Worm (Caenorhabditis elegans) whole organism, L1 larva: ENCODE measurements around the gene rsu-1.
"Not testable (repeated sequence)": the region's sequence is repeated elsewhere in the genome, so short reads cannot be mapped to it uniquely, and the experiment has no call there.

ENCODE experiments used
- C04F5.9 ChIP-seq: sonication (generic microtip); optimal IDR thresholded peaks from 2 replicates; lab custom pipeline; 2016; ENCODE audit warnings: missing genetic modification characterization, missing compliant biosample characterization
- C16A3.4 ChIP-seq: fragments of 150-350 bp; optimal IDR thresholded peaks from 2 replicates; lab custom pipeline; 2014; ENCODE audit warnings: missing biosample characterization, missing genetic modification characterization
- F16B12.6 ChIP-seq: fragments of 150-350 bp; optimal IDR thresholded peaks from 2 replicates; lab custom pipeline; 2014; ENCODE audit warnings: missing biosample characterization, missing genetic modification characterization
- alr-1 ChIP-seq: fragments of 200-800 bp; sonication (Bioruptor generic); optimal IDR thresholded peaks from 2 replicates; lab custom pipeline; 2018; ENCODE audit warnings: borderline replicate concordance, mild to moderate bottlenecking, missing genetic modification characterization, missing compliant biosample characterization
- ama-1 ChIP-seq: fragments of 150-350 bp; optimal IDR thresholded peaks from 2 replicates; lab custom pipeline; 2014
- ceh-63 ChIP-seq: fragments of 200-800 bp; sonication (Bioruptor generic); optimal IDR thresholded peaks from 2 replicates; lab custom pipeline; 2018; ENCODE audit warnings: mild to moderate bottlenecking, missing genetic modification characterization, missing compliant biosample characterization
- ceh-8 ChIP-seq: fragments of 200-800 bp; sonication (Bioruptor generic); optimal IDR thresholded peaks from 2 replicates; lab custom pipeline; 2018; ENCODE audit warnings: mild to moderate bottlenecking, missing genetic modification characterization, moderate library complexity, missing compliant biosample characterization
- ces-1 ChIP-seq: fragments of 150-350 bp; optimal IDR thresholded peaks from 2 replicates; lab custom pipeline; 2014; ENCODE audit warnings: missing biosample characterization, missing genetic modification reagents, missing genetic modification characterization
- dsc-1 ChIP-seq: sonication (generic microtip); optimal IDR thresholded peaks from 2 replicates; lab custom pipeline; 2016; ENCODE audit warnings: mild to moderate bottlenecking, missing genetic modification characterization, missing compliant biosample characterization
- efl-1 ChIP-seq, 4 experiments: fragments of 150-350 bp; optimal IDR thresholded peaks in 3 of 4; peaks in 1 of 4; 1 replicate in 1 of 4; 2 replicates in 3 of 4; lab custom pipeline; 2014; ENCODE audit warnings: missing biosample characterization in 2 of 4, missing genetic modification characterization in 2 of 4, missing genetic modification reagents in 2 of 4
- fkh-4 ChIP-seq: sonication (generic microtip); optimal IDR thresholded peaks from 2 replicates; lab custom pipeline; 2016; ENCODE audit warnings: missing compliant biosample characterization, missing genetic modification characterization, borderline replicate concordance
- hpl-2 ChIP-seq: fragments of 150-350 bp; optimal IDR thresholded peaks from 2 replicates; lab custom pipeline; 2014; ENCODE audit warnings: missing biosample characterization, missing genetic modification reagents, missing genetic modification characterization
- irx-1 ChIP-seq: sonication (generic microtip); optimal IDR thresholded peaks from 2 replicates; lab custom pipeline; 2016; ENCODE audit warnings: missing genetic modification characterization, missing compliant biosample characterization
- isw-1 ChIP-seq: fragments of 200-800 bp; sonication (Bioruptor generic); IDR thresholded peaks from 2 replicates; pipeline ENCODE4 v1.3.6; 2022; ENCODE audit warnings: missing genetic modification characterization, missing compliant biosample characterization
- jun-1 ChIP-seq: fragments of 150-350 bp; optimal IDR thresholded peaks from 2 replicates; lab custom pipeline; 2014; ENCODE audit warnings: missing biosample characterization, missing genetic modification reagents, missing genetic modification characterization
- lin-13 ChIP-seq: fragments of 150-350 bp; optimal IDR thresholded peaks from 2 replicates; lab custom pipeline; 2014; ENCODE audit warnings: missing biosample characterization, missing genetic modification reagents, missing genetic modification characterization
- lin-35 ChIP-seq, 2 experiments: fragments of 150-350 bp; optimal IDR thresholded peaks; 2 replicates each; lab custom pipeline; 2014; ENCODE audit warnings: missing biosample characterization in 2 of 2, missing genetic modification characterization in 2 of 2, missing genetic modification reagents in 2 of 2
- lir-3 ChIP-seq: sonication (generic microtip); optimal IDR thresholded peaks from 2 replicates; lab custom pipeline; 2016; ENCODE audit warnings: mild to moderate bottlenecking, missing genetic modification characterization, moderate library complexity, missing compliant biosample characterization; ENCODE audit not compliant: poor library complexity
- lsy-2 ChIP-seq, 2 experiments: fragments of 150-350 bp; optimal IDR thresholded peaks; 2 replicates each; lab custom pipeline; 2014; ENCODE audit warnings: missing biosample characterization in 2 of 2, missing genetic modification characterization in 2 of 2
- mef-2 ChIP-seq: fragments of 150-350 bp; optimal IDR thresholded peaks from 2 replicates; lab custom pipeline; 2014; ENCODE audit warnings: missing biosample characterization, missing genetic modification characterization
- mep-1 ChIP-seq: fragments of 150-350 bp; optimal IDR thresholded peaks from 2 replicates; lab custom pipeline; 2014; ENCODE audit warnings: missing biosample characterization, missing genetic modification characterization
- nhr-11 ChIP-seq: fragments of 150-350 bp; optimal IDR thresholded peaks from 2 replicates; lab custom pipeline; 2014; ENCODE audit warnings: missing biosample characterization, missing genetic modification characterization
- nhr-12 ChIP-seq: sonication (generic microtip); optimal IDR thresholded peaks from 2 replicates; lab custom pipeline; 2017; ENCODE audit warnings: missing biosample characterization, missing genetic modification characterization
- nhr-20 ChIP-seq: sonication (generic microtip); optimal IDR thresholded peaks from 2 replicates; lab custom pipeline; 2016; ENCODE audit warnings: mild to moderate bottlenecking, missing genetic modification characterization, missing compliant biosample characterization
- nhr-28 ChIP-seq: fragments of 150-350 bp; optimal IDR thresholded peaks from 2 replicates; lab custom pipeline; 2014; ENCODE audit warnings: missing biosample characterization, missing genetic modification characterization
- nhr-47 ChIP-seq: sonication (generic microtip); optimal IDR thresholded peaks from 2 replicates; lab custom pipeline; 2016; ENCODE audit warnings: mild to moderate bottlenecking, missing genetic modification characterization, moderate library complexity, missing compliant biosample characterization
- nhr-76 ChIP-seq: sonication (generic microtip); optimal IDR thresholded peaks from 2 replicates; lab custom pipeline; 2017; ENCODE audit warnings: missing biosample characterization, missing genetic modification characterization
- pag-3 ChIP-seq: sonication (generic microtip); optimal IDR thresholded peaks from 2 replicates; lab custom pipeline; 2017; ENCODE audit warnings: missing genetic modification characterization, mild to moderate bottlenecking, missing compliant biosample characterization, antibody characterized with exemption, borderline replicate concordance; ENCODE audit not compliant: insufficient read depth
- pax-3 ChIP-seq: fragments of 200-800 bp; sonication (Bioruptor generic); optimal IDR thresholded peaks from 2 replicates; lab custom pipeline; 2018; ENCODE audit warnings: mild to moderate bottlenecking, missing genetic modification characterization, moderate library complexity, missing compliant biosample characterization
- rnt-1 ChIP-seq: sonication (generic microtip); optimal IDR thresholded peaks from 2 replicates; lab custom pipeline; 2016; ENCODE audit warnings: mild to moderate bottlenecking, missing genetic modification characterization, moderate library complexity, missing compliant biosample characterization
- snu-23 ChIP-seq: sonication (generic microtip); optimal IDR thresholded peaks from 2 replicates; lab custom pipeline; 2016; ENCODE audit warnings: missing genetic modification characterization, missing compliant biosample characterization
- sox-4 ChIP-seq: sonication (generic microtip); optimal IDR thresholded peaks from 2 replicates; lab custom pipeline; 2016; ENCODE audit warnings: missing genetic modification characterization, missing compliant biosample characterization
- sptf-1 ChIP-seq: fragments of 150-350 bp; optimal IDR thresholded peaks from 2 replicates; lab custom pipeline; 2014; ENCODE audit warnings: missing biosample characterization, missing genetic modification characterization
- tbx-2 ChIP-seq: sonication (generic microtip); optimal IDR thresholded peaks from 2 replicates; lab custom pipeline; 2016; ENCODE audit warnings: missing genetic modification characterization, missing compliant biosample characterization
- tlp-1 ChIP-seq: fragments of 150-350 bp; optimal IDR thresholded peaks from 2 replicates; lab custom pipeline; 2014; ENCODE audit warnings: missing biosample characterization, missing genetic modification characterization
- unc-130 ChIP-seq: fragments of 150-350 bp; optimal IDR thresholded peaks from 2 replicates; lab custom pipeline; 2017; ENCODE audit warnings: missing biosample characterization, missing genetic modification characterization, inconsistent platforms
- unc-98 ChIP-seq: fragments of 200-800 bp; sonication (Bioruptor generic); IDR thresholded peaks from 2 replicates; pipeline ENCODE4 v1.3.6; 2022; ENCODE audit warnings: missing genetic modification characterization, missing compliant biosample characterization
- xbp-1 ChIP-seq: sonication (generic microtip); optimal IDR thresholded peaks from 2 replicates; lab custom pipeline; 2016; ENCODE audit warnings: missing genetic modification characterization, missing compliant biosample characterization
- zag-1 ChIP-seq: fragments of 150-350 bp; optimal IDR thresholded peaks from 2 replicates; lab custom pipeline; 2014; ENCODE audit warnings: missing biosample characterization, missing genetic modification characterization
- zip-4 ChIP-seq: fragments of 200-800 bp; sonication (Bioruptor generic); optimal IDR thresholded peaks from 2 replicates; lab custom pipeline; 2018; ENCODE audit warnings: mild to moderate bottlenecking, missing genetic modification characterization, moderate library complexity, missing compliant biosample characterization
- ztf-11 ChIP-seq, 2 experiments: sonication (generic microtip); optimal IDR thresholded peaks; 2 replicates each; lab custom pipeline; 2016 to 2017; ENCODE audit warnings: missing genetic modification characterization in 2 of 2, missing biosample characterization in 1 of 2, missing compliant biosample characterization in 1 of 2
- ztf-4 ChIP-seq: fragments of 150-350 bp; optimal IDR thresholded peaks from 2 replicates; lab custom pipeline; 2014; ENCODE audit warnings: missing biosample characterization, missing genetic modification characterization

rsu-1 gene

DNA sequence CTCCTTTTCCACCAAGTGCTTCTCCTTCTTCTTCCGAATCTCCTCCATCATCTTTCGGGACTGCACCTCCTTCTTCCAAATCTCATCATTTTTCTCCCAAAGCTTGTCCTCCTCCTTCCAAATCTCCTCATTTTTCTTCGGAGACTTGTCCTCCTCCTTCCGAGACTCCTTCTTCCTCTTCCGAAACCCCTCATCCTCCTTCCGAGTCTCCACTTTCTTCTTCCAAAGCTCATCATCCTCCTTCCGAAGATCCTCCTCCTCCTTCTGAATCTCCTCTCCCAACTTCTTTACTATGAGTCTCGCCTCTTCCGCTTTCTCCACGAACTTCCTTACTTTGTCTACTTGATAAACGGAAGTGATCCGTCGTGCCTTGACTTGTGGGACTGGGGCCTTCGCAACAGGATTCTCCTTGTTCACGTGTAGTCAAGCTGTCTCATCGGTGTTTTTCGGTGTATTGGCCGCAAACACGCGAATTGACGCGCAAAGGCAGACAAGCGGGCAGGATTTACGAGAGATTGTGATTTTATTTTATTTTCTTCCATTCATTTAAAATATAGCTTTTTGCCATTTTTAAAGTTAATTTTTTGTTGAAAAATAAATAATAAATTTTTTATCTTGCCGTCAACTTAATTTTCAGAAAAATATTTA is 19.1 kb upstream of the rsu-1 start, which contains the start of the genes K01A11.3 and C34C12.12:
TSS of gene K01A11.3 (minus strand) at position 51 of the 648 bp plus-strand sequence.
TSS of gene C34C12.12 (plus strand) at position 632 of the 648 bp plus-strand sequence.
- TF ChIP-seq C04F5.9 (tag; lab: Kevin White, UChicago) (no peak), ztf-11 (tag; optimal IDR thresholded peaks at IDR 0.05; lab: Kevin White, UChicago) (no peak), pax-3 (tag; lab: Kevin White, UChicago) (no peak), fkh-4 (tag; lab: Kevin White, UChicago) (no peak), irx-1 (tag; lab: Kevin White, UChicago) (no peak), lsy-2 (tag; optimal IDR thresholded peaks at IDR 0.05; lab: Kevin White, UChicago) (peak in 1 of 2 experiments; percentile 26), efl-1 (optimal IDR thresholded peaks at IDR 0.05; lab: Kevin White, UChicago) (peak in 1 of 2 experiments; percentile 22), efl-1 (GFP tag; optimal IDR thresholded peaks at IDR 0.05 in 1 of 2; lab: Kevin White, UChicago) (peak in 1 of 2 experiments; percentile 9), dsc-1 (tag; lab: Kevin White, UChicago) (no peak), nhr-12 (tag; lab: Kevin White, UChicago) (no peak), jun-1 (tag; lab: Kevin White, UChicago) (no peak), ceh-8 (GFP tag; lab: Kevin White, UChicago) (no peak), ceh-63 (no peak), mef-2 (tag; lab: Kevin White, UChicago) (no peak), F16B12.6 (peak; percentile 65), nhr-11 (no peak)
- TF ChIP-seq, all 84 proteins: peak for 3

DNA sequence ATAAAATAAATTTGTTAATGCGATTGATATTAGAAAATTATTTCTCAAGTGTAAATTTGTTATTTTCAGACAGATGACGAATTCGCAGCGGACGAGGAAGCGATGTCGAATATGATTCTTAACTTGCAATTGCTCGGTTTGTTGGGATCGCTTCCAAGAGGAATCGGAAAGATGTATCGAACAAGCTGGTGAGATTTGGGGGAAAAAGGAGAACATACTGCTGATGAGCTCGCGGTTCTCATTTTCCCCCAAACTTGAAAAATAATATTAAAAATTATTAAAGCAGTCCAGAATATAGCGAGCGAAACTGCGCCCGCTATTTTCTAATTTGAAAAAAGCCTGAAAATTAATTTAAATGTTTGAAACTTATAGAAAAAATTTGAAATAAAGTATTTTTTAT is 18.3 kb upstream of the rsu-1 start, which contains the start of gene C34C12.2:
TSS of gene C34C12.2 (plus strand) at position 301 of the 400 bp plus-strand sequence.
- TF ChIP-seq efl-1 (optimal IDR thresholded peaks at IDR 0.05; lab: Kevin White, UChicago); efl-1 (GFP tag; optimal IDR thresholded peaks at IDR 0.05 in 1 of 2; lab: Kevin White, UChicago); lir-3 (tag; lab: Kevin White, UChicago); irx-1 (tag; lab: Kevin White, UChicago): not testable (repeated sequence)

DNA sequence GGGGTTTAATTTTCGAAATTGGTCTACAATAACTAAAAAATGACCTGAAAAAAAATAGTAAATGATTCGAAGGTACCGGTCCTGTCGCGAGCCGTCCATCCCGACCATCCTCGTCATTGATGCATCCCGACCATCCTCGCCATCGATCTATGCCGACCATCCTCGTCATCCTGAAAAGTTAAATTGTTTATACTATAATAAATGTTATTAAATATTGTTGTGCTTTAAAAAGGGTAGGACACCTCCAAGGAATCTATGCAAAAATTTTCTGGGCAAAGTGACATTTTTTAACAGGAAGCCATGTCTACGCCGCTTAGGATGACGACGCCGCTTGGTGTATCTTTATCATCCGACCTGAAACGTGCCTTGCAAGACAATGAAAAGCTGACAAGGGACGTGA is 17.8 kb upstream of the rsu-1 start, which contains the start of gene C34C12.1:
TSS of gene C34C12.1 (plus strand) at position 301 of the 400 bp plus-strand sequence.
- TF ChIP-seq tlp-1 (tag; lab: Kevin White, UChicago); zag-1; snu-23: not testable (repeated sequence)

DNA sequence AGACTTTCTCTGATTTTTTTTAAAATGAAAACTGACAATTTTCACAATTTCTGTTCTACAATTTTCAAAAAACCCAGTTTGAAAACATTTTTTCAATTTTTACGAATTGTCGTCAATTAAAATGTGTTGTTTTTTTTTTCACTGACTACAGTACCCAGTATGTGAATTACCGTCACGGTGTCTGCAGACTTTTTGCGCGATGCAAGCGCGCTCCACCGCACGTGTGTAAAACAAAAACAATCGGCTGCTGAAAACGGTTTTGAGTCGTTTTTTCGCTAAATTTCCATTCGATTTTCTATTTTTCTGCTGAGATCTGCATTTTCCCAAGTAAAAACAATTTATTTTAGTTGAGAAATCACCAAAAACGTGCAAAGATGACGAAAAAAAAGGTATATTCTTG is 15.6 kb upstream of the rsu-1 start:
- TF ChIP-seq lir-3 (tag; lab: Kevin White, UChicago) (peak; percentile 89), xbp-1 (peak; percentile 99), sptf-1 (no peak), mep-1 (tag; lab: Kevin White, UChicago) (peak; percentile 98), mef-2 (tag; lab: Kevin White, UChicago) (peak; percentile 86), lin-13 (GFP tag; lab: Kevin White, UChicago) (peak; percentile 99), ces-1 (GFP tag; lab: Kevin White, UChicago) (peak; percentile 69), zip-4 (GFP tag; lab: Kevin White, UChicago) (peak; percentile 93), tlp-1 (tag; lab: Kevin White, UChicago) (no peak), nhr-76 (peak; percentile 53), pag-3 (tag; lab: Kevin White, UChicago) (no peak), pax-3 (tag; lab: Kevin White, UChicago) (peak; percentile 97), sox-4 (tag; lab: Kevin White, UChicago) (peak; percentile 93), hpl-2 (peak; percentile 99), tbx-2 (tag; lab: Kevin White, UChicago) (peak; percentile 99), nhr-20 (tag; lab: Kevin White, UChicago) (peak; percentile 99), ama-1 (lab: Kevin White, UChicago) (peak; percentile 80), C16A3.4 (peak; percentile 98), isw-1 (GFP tag; lab: Robert Waterston, UW) (peak; percentile 98), unc-98 (peak; percentile 82; the same call in 1 of the 2 replicates), lin-35 (GFP tag; optimal IDR thresholded peaks at IDR 0.05; lab: Kevin White, UChicago) (peak; percentile 93 to 97), F16B12.6 (peak; percentile 100), rnt-1 (peak; percentile 97), unc-130 (tag; lab: Kevin White, UChicago) (peak; percentile 98), efl-1 (optimal IDR thresholded peaks at IDR 0.05; lab: Kevin White, UChicago) (peak; percentile 98), efl-1 (GFP tag; optimal IDR thresholded peaks at IDR 0.05 in 1 of 2; lab: Kevin White, UChicago) (peak; percentile 91 to 99), nhr-47 (tag; lab: Kevin White, UChicago) (peak; percentile 99), ceh-63 (peak; percentile 71), nhr-28 (no peak), alr-1 (no peak), ztf-4 (tag; lab: Kevin White, UChicago) (peak; percentile 91), lsy-2 (tag; optimal IDR thresholded peaks at IDR 0.05; lab: Kevin White, UChicago) (peak; percentile 99), ceh-8 (GFP tag; lab: Kevin White, UChicago) (peak; percentile 97)
